Worm (Caenorhabditis elegans): ENCODE results near the gene srg-45.
A peak's percentile ranks its signal among the peaks of the same experiment; 100 is the strongest.

The srg-45 gene

DNA sequence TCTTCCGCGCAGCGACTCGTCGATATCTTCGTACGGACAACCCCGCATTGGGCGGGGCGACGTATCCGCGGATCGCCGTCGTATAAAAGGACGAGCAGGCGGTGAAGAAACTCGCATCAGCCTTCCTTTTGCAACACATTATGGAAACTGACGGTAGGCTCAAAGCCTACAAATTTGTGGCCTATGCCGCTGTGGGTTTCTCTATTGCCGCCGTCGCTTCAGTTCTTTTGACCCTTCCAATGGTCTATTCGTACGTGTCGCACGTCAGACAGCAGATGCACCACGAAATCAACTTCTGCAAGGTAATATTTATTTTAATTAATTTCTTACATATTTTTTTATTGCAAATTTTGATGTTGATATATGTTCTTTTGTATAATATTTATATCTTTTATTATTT lies 45.6 kb downstream of the srg-45 start:
- TF ChIP-seq skn-1 (tag; optimal IDR thresholded peaks at IDR 0.05) (no peak), ZK546.5 (tag; optimal IDR thresholded peaks at IDR 0.05) (no peak), ama-1 (optimal IDR thresholded peaks at IDR 0.05) (peak; percentile 51), lin-15B (tag; optimal IDR thresholded peaks at IDR 0.05) (no peak)

DNA sequence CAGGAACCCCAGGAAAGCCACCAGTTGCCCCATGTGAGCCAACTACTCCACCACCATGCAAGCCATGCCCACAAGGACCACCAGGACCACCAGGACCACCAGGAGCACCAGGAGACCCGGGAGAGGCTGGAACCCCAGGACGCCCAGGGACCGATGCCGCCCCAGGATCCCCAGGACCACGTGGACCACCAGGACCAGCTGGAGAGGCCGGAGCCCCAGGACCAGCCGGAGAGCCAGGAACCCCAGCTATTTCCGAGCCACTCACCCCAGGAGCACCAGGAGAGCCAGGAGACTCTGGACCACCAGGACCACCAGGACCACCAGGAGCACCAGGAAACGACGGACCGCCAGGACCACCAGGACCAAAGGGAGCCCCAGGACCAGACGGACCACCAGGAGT lies 46.2 kb downstream of the srg-45 start:
- no peak for TF ChIP-seq lsy-12 (tag; optimal IDR thresholded peaks at IDR 0.05)
- TF ChIP-seq nhr-43 (tag; optimal IDR thresholded peaks at IDR 0.05; ENCODE audit: poor library complexity, severe bottlenecking): peak; percentile 25

- TF ChIP-seq lsy-12 (tag; optimal IDR thresholded peaks at IDR 0.05): peak; percentile 34
- TF ChIP-seq skn-1 (tag; optimal IDR thresholded peaks at IDR 0.05): no peak
- TF ChIP-seq ama-1 (optimal IDR thresholded peaks at IDR 0.05): peak; percentile 76
- TF ChIP-seq nhr-77 (tag; optimal IDR thresholded peaks at IDR 0.05): no peak
- no peak for TF ChIP-seq hmg-11 (tag; optimal IDR thresholded peaks at IDR 0.05)
- no peak for TF ChIP-seq unc-39 (tag; optimal IDR thresholded peaks at IDR 0.05)
- no peak for TF ChIP-seq ceh-9 (tag; optimal IDR thresholded peaks at IDR 0.05)
- TF ChIP-seq zag-1 (tag; optimal IDR thresholded peaks at IDR 0.05): no peak
- peak; percentile 44 for TF ChIP-seq elt-1 (tag; optimal IDR thresholded peaks at IDR 0.05)
- TF ChIP-seq eor-1 (tag; optimal IDR thresholded peaks at IDR 0.05): no peak
- TF ChIP-seq ceh-28 (tag; optimal IDR thresholded peaks at IDR 0.05): no peak
- no peak for TF ChIP-seq lin-39 (tag; optimal IDR thresholded peaks at IDR 0.05)
- no peak for TF ChIP-seq egl-27 (tag; optimal IDR thresholded peaks at IDR 0.05)
- no peak for TF ChIP-seq fos-1 (tag; optimal IDR thresholded peaks at IDR 0.05)
- no peak for TF ChIP-seq pha-4 (tag; optimal IDR thresholded peaks at IDR 0.05)
- TF ChIP-seq mdl-1 (tag; optimal IDR thresholded peaks at IDR 0.05): no peak
- no peak for TF ChIP-seq pqm-1 (tag; optimal IDR thresholded peaks at IDR 0.05)
- no peak for TF ChIP-seq mml-1 (tag; optimal IDR thresholded peaks at IDR 0.05)
- TF ChIP-seq daf-12 (tag; optimal IDR thresholded peaks at IDR 0.05): no peak
- peak; percentile 45 for TF ChIP-seq nhr-23 (tag; optimal IDR thresholded peaks at IDR 0.05)
- no peak for TF ChIP-seq nfya-1 (tag; optimal IDR thresholded peaks at IDR 0.05; ENCODE audit: insufficient read depth)
- TF ChIP-seq ztf-4 (tag; optimal IDR thresholded peaks at IDR 0.05): no peak
- TF ChIP-seq sea-2 (GFP tag; optimal IDR thresholded peaks at IDR 0.05): no peak
- TF ChIP-seq ztf-11 (tag; optimal IDR thresholded peaks at IDR 0.05): no peak
- TF ChIP-seq nhr-237 (tag; optimal IDR thresholded peaks at IDR 0.05): no peak
- no peak for TF ChIP-seq nhr-67 (tag; optimal IDR thresholded peaks at IDR 0.05)
- no peak for TF ChIP-seq snpc-4 (tag; optimal IDR thresholded peaks at IDR 0.05)
- no peak for TF ChIP-seq fkh-2 (tag; optimal IDR thresholded peaks at IDR 0.05)
- TF ChIP-seq nhr-12 (tag; optimal IDR thresholded peaks at IDR 0.05): no peak
- peak; percentile 43 for TF ChIP-seq nhr-25 (tag; optimal IDR thresholded peaks at IDR 0.05)
- no peak for TF ChIP-seq ceh-16 (tag; optimal IDR thresholded peaks at IDR 0.05)
- TF ChIP-seq nhr-11 (tag; optimal IDR thresholded peaks at IDR 0.05): no peak
- no peak for TF ChIP-seq unc-62 (GFP tag; optimal IDR thresholded peaks at IDR 0.05)
- TF ChIP-seq fkh-10 (GFP tag; optimal IDR thresholded peaks at IDR 0.05): no peak
- no peak for TF ChIP-seq elt-2 (tag; optimal IDR thresholded peaks at IDR 0.05)
- TF ChIP-seq egl-5 (tag; optimal IDR thresholded peaks at IDR 0.05): no peak
- peak; percentile 91 for TF ChIP-seq nhr-43 (tag; optimal IDR thresholded peaks at IDR 0.05; ENCODE audit: poor library complexity, severe bottlenecking)
- peak; percentile 1 for TF ChIP-seq nhr-28 (tag; optimal IDR thresholded peaks at IDR 0.05)
- no peak for TF ChIP-seq nhr-76 (tag; optimal IDR thresholded peaks at IDR 0.05)
- peak in 1 of 3 experiments; percentile 35 for TF ChIP-seq elt-3 (tag; optimal IDR thresholded peaks at IDR 0.05)
- peak; percentile 62 for TF ChIP-seq aly-2 (tag; optimal IDR thresholded peaks at IDR 0.05)
- no peak for TF ChIP-seq ZK546.5 (tag; optimal IDR thresholded peaks at IDR 0.05)
- TF ChIP-seq lin-15B (tag; optimal IDR thresholded peaks at IDR 0.05): no peak
- TF ChIP-seq R02D3.7 (tag; optimal IDR thresholded peaks at IDR 0.05): no peak
- no peak for TF ChIP-seq jun-1 (tag; optimal IDR thresholded peaks at IDR 0.05)
- peak; percentile 11 for TF ChIP-seq tbx-2 (tag; optimal IDR thresholded peaks at IDR 0.05)
- TF ChIP-seq ceh-82 (tag; optimal IDR thresholded peaks at IDR 0.05): no peak
Observed at ce11 chrV:12354193-12354830, 47.0 kb downstream of the srg-45 start.

Data from whole organism, L3 larva.